Worm (Caenorhabditis elegans) whole organism, mixed stage, embryonic: ENCODE measurements around the gene T16H12.9.

ENCODE experiments used
- flh-1 ChIP-seq: fragments of 200-800 bp; sonication (Bioruptor generic); optimal IDR thresholded peaks from 2 replicates; lab custom pipeline; 2018; ENCODE audit warnings: mild to moderate bottlenecking, missing genetic modification characterization, moderate library complexity, missing compliant biosample characterization
- mab-5 ChIP-seq: fragments of 150-350 bp; optimal IDR thresholded peaks from 2 replicates; lab custom pipeline; 2014; ENCODE audit warnings: missing biosample characterization, missing genetic modification characterization
- nhr-12 ChIP-seq: fragments of 150-350 bp; optimal IDR thresholded peaks from 2 replicates; lab custom pipeline; 2014; ENCODE audit warnings: missing biosample characterization, missing genetic modification characterization
- sem-2 ChIP-seq: fragments of 200-800 bp; sonication (Bioruptor generic); optimal IDR thresholded peaks from 2 replicates; lab custom pipeline; 2018; ENCODE audit warnings: mild to moderate bottlenecking, missing genetic modification characterization, missing compliant biosample characterization
- snpc-4 ChIP-seq: fragments of 150-350 bp; optimal IDR thresholded peaks from 2 replicates; lab custom pipeline; 2014; ENCODE audit warnings: missing biosample characterization, missing genetic modification characterization
- sptf-1 ChIP-seq: sonication (generic microtip); optimal IDR thresholded peaks from 2 replicates; lab custom pipeline; 2017; ENCODE audit warnings: mild to moderate bottlenecking, missing genetic modification characterization, moderate library complexity, missing compliant biosample characterization

- TF ChIP-seq flh-1 (GFP tag; lab: Kevin White, UChicago), result no peak
- TF ChIP-seq sptf-1, result no peak
- no peak for TF ChIP-seq snpc-4
- TF ChIP-seq nhr-12, result no peak
- no peak for TF ChIP-seq sem-2 (GFP tag; lab: Kevin White, UChicago)
- no peak for TF ChIP-seq mab-5 (tag; lab: Kevin White, UChicago)
Measured at ce11 chrIII:10078151-10078550, 30.9 kb upstream of the T16H12.9 start, which contains the start of gene T16G12.9.
